Fruit fly (Drosophila melanogaster) Kc167 (cell line): ENCODE data around the gene CG13972.

Source experiments
- Myc ChIP-seq: fragments of >200 bp; optimal IDR thresholded peaks from 2 replicates; lab custom pipeline; 2017; ENCODE audit warnings: missing external identifiers
- Sin3A ChIP-seq: fragments of >200 bp; optimal IDR thresholded peaks from 2 replicates; lab custom pipeline; 2018; ENCODE audit warnings: missing external identifiers
- h ChIP-seq: fragments of >200 bp; optimal IDR thresholded peaks from 3 replicates; lab custom pipeline; 2018; ENCODE audit warnings: missing external identifiers

DNA sequence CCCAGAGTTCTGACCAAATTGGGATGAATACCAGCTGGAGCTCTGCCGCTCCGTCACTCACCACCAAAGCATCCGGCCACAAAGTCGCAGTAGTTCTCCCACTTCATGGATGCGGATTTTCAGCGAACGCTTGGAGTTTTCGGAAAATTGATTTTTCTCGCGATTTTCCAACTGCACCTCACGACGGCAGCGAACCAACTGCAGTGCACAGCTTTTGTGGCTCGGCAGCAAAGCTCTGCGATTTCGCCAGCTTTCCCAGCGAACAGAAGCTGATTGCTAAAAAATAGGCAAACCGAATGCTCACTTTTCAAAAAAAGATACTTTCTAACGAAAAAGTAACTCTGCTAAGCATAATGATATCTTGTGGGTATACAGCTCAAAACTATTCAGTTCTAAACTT is 44.1 kb upstream of the CG13972 start, which contains the start of gene CG5646:
- TF ChIP-seq h (lab: Kevin White, UChicago) (no peak), Sin3A (lab: Kevin White, UChicago) (no peak), Myc (lab: Kevin White, UChicago) (no peak)
